Fruit fly (Drosophila melanogaster): ENCODE results near the gene CG15200.

The CG15200 gene

DNA sequence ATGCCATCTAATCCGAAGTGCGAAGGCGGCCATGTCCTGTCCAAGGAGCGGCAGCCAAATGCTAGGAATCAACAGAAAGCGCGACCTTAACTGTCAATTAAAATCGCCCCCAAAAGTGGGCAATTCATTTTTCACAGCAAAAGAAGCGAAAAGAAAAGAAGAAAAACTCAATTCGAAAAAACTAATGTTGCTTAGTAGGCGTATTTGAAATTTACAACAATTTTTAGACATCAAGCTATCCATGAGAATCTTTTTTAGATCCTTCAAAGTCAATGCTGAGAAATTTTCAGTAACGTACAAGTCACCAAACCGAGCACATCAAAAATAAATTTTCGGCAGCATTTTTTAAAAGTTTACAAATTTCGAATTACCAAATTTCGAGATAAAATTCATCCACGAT, at the start of gene CG15200:
Gene CG15200, plus strand, starts transcription at position 301 of the 400 bp plus-strand sequence.
- TF ChIP-seq psq (optimal IDR thresholded peaks at IDR 0.05), result no peak
- no peak for TF ChIP-seq insv (optimal IDR thresholded peaks at IDR 0.05)
- no peak for TF ChIP-seq Sin3A (optimal IDR thresholded peaks at IDR 0.05)
- TF ChIP-seq ttk (optimal IDR thresholded peaks at IDR 0.05), result no peak
- no peak for TF ChIP-seq Myc (optimal IDR thresholded peaks at IDR 0.05)

DNA sequence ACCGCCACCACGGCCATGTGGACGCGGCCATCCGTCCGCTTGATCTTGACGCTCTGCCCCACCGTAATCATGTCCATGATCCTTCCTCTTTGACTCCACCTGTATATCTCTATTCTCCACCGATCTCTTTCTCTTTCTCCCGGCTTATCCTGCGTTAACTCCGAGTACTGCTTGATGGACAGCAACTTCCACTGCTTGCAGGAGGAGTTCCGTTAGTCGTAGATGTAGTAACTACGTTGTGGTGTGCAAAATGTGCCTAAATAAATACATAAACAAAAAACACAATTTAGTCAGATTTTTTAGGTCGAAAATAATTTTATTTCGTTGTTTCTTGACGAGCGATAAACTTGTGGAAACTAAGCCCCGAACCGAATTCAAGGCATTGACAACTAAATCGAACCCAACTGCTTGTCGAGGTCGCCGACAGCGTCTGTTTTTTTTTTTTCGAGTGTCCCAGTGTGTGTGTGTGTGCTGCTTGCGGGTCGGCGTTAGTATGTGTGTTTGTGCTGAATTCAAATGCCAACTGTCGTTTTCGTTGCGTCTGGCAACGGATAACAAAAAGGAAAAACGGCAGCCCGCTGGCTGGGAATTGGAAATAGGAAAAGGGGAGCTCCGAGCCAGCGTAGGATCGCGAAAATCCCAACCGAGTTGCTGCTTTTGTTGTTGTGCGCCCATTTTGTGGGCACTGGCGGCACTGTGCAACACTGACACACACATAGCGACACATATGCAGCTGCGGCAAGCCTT, 46.7 kb upstream of the CG15200 start:
- TF ChIP-seq insv (optimal IDR thresholded peaks at IDR 0.05), result no peak
- TF ChIP-seq Myc (optimal IDR thresholded peaks at IDR 0.05), result no peak
- TF ChIP-seq Sin3A (optimal IDR thresholded peaks at IDR 0.05), result no peak
- no peak for TF ChIP-seq h (optimal IDR thresholded peaks at IDR 0.05)
- no peak for TF ChIP-seq psq (optimal IDR thresholded peaks at IDR 0.05)
- TF ChIP-seq ttk (optimal IDR thresholded peaks at IDR 0.05), result no peak

DNA sequence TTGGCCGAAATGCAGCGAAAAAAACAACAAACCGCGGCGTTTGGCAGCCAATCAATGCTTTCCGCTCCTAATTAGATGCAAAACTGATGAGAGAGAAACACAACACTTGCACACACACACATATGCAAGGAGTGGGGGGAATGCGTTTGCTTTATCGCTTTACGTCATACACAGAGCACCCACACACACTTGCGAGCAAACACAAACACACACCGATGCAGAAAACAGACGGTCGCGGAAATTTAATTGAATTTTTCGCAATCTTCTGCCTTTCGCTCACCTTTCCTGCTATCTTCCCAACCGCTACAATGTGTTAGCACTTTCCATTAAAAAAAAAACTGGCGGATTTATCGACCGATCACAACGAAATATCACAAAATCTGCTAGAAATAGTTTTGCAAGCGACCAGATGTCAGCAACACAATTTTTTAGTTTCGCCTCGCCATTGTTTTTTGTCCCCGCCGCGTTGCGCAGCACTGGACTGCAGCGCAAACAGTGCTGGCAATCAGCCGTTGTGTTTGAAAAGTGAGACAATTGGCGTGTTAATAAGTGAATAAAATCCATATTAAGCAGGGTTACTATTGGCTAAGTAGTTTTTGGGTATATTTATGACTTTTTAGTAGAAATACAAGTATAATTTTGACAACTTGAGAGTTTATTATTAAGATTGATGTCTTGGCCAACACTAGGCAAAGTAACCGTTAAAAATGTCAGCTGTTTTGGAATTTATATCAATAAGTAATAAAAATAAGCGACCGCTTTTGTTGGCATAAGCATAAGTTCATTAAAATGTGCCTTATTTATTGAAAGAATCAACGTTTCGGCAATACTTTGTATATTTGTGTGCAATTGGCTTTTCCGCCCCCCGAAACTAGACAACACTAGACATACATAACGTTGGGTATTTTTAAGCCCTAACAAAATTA, 45.9 kb upstream of the CG15200 start, which contains the start of gene Klp10A:
Gene Klp10A, minus strand, starts transcription at position 532 of the 926 bp plus-strand sequence.
- no peak for TF ChIP-seq Sin3A (optimal IDR thresholded peaks at IDR 0.05)
- no peak for TF ChIP-seq insv (optimal IDR thresholded peaks at IDR 0.05)
- TF ChIP-seq Myc (optimal IDR thresholded peaks at IDR 0.05), result no peak
- no peak for TF ChIP-seq ttk (optimal IDR thresholded peaks at IDR 0.05)

DNA sequence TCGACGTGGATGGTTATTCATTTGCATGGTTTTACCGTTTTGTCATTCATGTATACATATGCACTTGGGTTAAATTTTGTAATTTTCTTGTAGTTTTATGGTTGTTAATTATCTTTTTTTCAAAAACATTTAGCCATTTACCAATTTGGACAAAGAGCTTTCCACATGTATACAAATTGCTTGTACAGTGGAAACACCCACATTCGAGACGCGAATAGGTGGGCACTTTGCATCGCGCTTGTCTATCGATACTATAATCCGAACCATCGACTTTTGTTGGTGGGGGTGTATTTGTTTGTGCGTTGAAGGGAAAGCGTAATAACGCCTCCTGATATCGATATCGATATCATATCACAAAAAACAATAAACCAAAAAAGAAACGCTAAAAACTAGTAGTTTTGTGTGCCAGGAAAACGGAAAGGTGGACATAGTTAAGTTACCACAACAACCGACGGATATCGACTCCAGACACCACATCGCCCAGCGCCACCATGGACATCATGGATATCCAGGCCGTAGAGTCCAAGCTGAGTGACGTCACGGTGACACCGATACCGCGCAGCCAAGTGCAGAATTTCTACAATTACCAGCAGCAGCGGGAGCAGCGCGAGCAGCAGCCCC, 45.1 kb upstream of the CG15200 start, which contains the start of gene CDK2AP1:
Gene CDK2AP1, plus strand, starts transcription at position 294 of the 621 bp plus-strand sequence.
- no peak for TF ChIP-seq ttk (optimal IDR thresholded peaks at IDR 0.05)
- no peak for TF ChIP-seq h (optimal IDR thresholded peaks at IDR 0.05)
- TF ChIP-seq insv (optimal IDR thresholded peaks at IDR 0.05), result no peak
- TF ChIP-seq psq (optimal IDR thresholded peaks at IDR 0.05), result no peak
- no peak for TF ChIP-seq Sin3A (optimal IDR thresholded peaks at IDR 0.05)
- TF ChIP-seq Myc (optimal IDR thresholded peaks at IDR 0.05), result no peak

DNA sequence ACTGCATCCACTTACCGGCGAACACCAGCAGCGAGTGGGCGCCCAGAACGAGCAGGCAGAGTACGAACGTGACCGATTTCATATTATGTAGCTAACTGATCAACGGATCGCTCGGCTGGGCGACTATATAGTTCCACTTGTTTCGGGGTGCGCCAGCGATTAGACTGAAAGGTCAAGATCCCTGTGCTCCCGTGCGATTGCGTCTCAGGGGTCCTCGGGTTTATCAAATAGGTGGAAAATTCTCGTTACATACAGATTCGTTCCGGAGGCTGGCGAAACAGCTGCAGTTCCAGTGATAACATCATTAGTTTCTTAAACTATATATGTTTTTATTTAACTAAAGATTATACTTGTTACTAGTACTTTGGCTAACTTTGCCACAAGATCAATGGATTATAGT, 42.6 kb upstream of the CG15200 start, which contains the start of gene ssp7:
Gene ssp7, minus strand, starts transcription at position 101 of the 400 bp plus-strand sequence.
- TF ChIP-seq h (optimal IDR thresholded peaks at IDR 0.05) (no peak), psq (optimal IDR thresholded peaks at IDR 0.05) (no peak), Myc (optimal IDR thresholded peaks at IDR 0.05) (no peak)

DNA sequence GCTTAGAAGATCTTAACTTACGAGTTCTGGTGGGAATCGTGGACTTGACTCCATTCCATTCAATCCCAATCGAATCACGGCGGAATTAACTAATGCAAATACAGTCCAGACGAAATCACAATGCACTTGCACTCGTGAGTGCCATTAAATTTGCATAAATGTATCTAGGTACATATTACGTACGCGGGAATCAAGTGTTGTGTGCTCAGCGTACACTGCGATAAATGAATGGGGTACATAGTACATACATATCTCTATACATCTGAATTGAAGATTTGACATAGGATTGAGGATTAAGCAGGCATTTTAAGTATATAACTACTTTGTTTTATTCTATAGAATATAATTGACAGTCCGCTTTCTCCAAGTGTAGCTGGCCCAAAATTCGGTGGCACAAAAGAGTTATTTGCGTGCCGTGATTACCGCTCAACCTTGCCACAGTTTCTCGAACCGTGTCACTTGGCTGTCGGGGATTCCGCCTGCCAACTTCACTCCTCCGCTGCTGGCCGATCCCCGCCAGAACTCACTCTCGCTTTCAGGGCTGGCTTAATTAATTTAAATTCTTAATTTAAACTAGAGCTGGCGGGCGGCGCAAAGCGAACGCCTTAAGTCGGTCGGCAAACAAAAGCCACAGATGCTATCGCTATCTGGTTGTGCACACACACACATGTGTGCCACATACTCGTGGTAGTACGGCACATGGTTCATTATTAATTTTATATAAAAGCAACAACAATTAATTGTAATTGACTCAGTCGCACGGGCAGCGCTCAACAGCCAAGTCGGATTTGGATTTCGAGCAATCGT, 40.7 kb upstream of the CG15200 start, which contains the start of the genes CG15199 and CG15202:
Gene CG15199, minus strand, starts transcription at position 51 of the 807 bp plus-strand sequence.
Gene CG15202, plus strand, starts transcription at position 757 of the 807 bp plus-strand sequence.
- no peak for TF ChIP-seq Myc (optimal IDR thresholded peaks at IDR 0.05)
- no peak for TF ChIP-seq psq (optimal IDR thresholded peaks at IDR 0.05)
- TF ChIP-seq insv (optimal IDR thresholded peaks at IDR 0.05), result no peak
- TF ChIP-seq Sin3A (optimal IDR thresholded peaks at IDR 0.05), result no peak
- no peak for TF ChIP-seq h (optimal IDR thresholded peaks at IDR 0.05)
- TF ChIP-seq ttk (optimal IDR thresholded peaks at IDR 0.05), result no peak

DNA sequence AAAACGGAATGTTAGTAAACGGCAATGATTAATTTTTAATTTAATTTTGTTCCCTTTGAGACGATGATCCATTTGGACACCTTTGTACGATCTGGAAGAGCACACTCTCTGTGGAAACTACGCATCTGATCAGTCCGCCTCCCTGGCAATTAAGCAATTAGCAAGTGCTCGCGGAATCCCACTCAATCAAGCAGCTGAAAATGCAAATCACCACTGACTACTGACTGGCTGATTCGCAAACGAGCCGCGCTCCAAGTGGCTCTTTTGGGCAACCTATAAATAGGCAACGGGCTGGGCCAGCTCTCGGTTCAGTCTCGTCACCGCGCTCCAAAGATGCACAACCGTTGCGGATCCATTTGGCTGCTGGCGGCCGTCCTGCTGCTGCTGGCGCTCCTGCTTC, 38.9 kb upstream of the CG15200 start, which contains the start of gene CG15201:
Gene CG15201, plus strand, starts transcription at position 301 of the 400 bp plus-strand sequence.
- no peak for TF ChIP-seq Myc (optimal IDR thresholded peaks at IDR 0.05)
- TF ChIP-seq ttk (optimal IDR thresholded peaks at IDR 0.05), result no peak
- TF ChIP-seq psq (optimal IDR thresholded peaks at IDR 0.05), result no peak
- TF ChIP-seq Sin3A (optimal IDR thresholded peaks at IDR 0.05), result no peak
- no peak for TF ChIP-seq h (optimal IDR thresholded peaks at IDR 0.05)
- no peak for TF ChIP-seq insv (optimal IDR thresholded peaks at IDR 0.05)

DNA sequence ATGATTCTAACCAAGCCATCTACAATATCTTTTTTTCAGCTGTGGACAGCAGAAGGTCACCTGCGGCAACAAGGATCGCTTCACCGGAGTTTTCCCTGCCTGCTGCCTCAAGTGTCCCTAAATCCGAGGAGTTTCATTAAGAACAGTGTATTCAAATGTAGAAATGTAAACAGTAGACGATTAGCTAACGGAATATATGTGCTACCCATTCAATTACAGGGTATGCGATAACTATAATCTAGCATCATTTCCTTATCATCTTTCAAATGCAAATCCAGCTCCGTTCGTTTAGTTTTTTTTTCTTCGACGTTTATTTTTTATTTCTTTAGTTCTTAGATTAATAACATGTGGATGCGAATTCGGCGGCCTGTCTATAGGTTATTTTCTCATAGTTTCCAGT, 38.2 kb upstream of the CG15200 start:
- TF ChIP-seq psq (optimal IDR thresholded peaks at IDR 0.05), result no peak
- no peak for TF ChIP-seq Sin3A (optimal IDR thresholded peaks at IDR 0.05)
- TF ChIP-seq ttk (optimal IDR thresholded peaks at IDR 0.05), result no peak
- TF ChIP-seq insv (optimal IDR thresholded peaks at IDR 0.05), result no peak
- TF ChIP-seq Myc (optimal IDR thresholded peaks at IDR 0.05), result no peak
- TF ChIP-seq h (optimal IDR thresholded peaks at IDR 0.05), result no peak

DNA sequence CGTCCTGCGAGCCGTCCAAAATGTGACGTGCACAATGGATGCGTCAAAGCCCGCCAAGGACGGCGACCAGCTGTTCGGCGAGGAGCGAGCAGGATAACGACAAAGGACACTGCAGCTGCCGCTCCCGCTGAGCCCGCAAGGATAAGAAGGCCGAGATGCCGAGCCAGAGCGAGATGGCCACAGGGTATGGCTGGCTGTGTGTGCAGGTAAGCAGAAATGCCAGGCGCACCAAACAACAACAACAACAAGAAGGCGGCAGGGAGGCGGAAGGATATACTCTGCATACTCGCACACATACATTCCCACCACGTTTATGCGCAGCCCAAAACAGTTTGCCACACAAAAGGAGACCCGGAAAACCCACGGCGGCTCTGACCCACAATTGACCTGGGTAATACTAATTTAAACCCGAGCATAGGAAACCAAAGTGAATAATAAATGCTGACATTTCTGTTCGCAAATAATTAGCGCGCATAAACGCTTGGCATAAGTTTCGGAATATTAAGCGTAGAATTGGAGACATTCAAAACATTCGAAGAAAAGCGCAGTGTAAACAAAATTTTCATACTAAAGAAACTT, 36.0 kb upstream of the CG15200 start:
- TF ChIP-seq Myc (optimal IDR thresholded peaks at IDR 0.05), result no peak
- no peak for TF ChIP-seq Sin3A (optimal IDR thresholded peaks at IDR 0.05)
- no peak for TF ChIP-seq ttk (optimal IDR thresholded peaks at IDR 0.05)
- no peak for TF ChIP-seq h (optimal IDR thresholded peaks at IDR 0.05)
- TF ChIP-seq insv (optimal IDR thresholded peaks at IDR 0.05), result no peak

DNA sequence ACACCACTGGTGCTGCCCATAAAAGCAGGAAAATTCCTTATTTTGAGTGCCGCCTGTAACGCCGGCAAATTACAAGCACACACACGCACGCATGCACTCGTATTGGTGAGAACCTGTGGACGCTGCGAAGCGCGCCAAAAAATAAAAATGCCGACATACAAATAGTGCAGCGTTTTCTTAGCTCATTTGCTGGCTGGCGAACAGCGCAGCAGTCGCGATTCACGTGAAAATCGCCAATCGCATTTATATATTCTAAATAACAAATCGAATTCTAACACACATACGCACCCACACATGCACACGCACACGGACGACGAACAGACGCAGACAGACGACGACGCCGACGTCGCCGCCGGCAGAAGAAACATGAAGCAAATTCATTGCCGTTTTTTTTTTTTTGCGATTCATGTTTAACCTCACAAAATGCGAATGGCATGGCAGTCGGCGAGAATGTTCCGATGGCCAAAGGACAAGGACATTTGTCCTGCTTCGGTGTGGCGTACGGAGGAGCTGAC, 35.1 kb upstream of the CG15200 start:
- no peak for TF ChIP-seq h (optimal IDR thresholded peaks at IDR 0.05)
- TF ChIP-seq insv (optimal IDR thresholded peaks at IDR 0.05), result no peak
- TF ChIP-seq Sin3A (optimal IDR thresholded peaks at IDR 0.05), result no peak
- TF ChIP-seq ttk (optimal IDR thresholded peaks at IDR 0.05), result no peak
- no peak for TF ChIP-seq Myc (optimal IDR thresholded peaks at IDR 0.05)
- TF ChIP-seq psq (optimal IDR thresholded peaks at IDR 0.05), result no peak
